Worm (Caenorhabditis elegans) whole organism, L4 larva: ENCODE results near the gene F47B8.4.

Experiments
- D1046.2 ChIP-seq: fragments of 200-800 bp; sonication (Bioruptor generic); IDR thresholded peaks from 2 replicates; pipeline ENCODE4 v1.3.6; 2022; ENCODE audit warnings: missing genetic modification characterization, missing compliant biosample characterization
- R02D3.7 ChIP-seq: fragments of 150-350 bp; sonication (generic microtip); optimal IDR thresholded peaks from 3 replicates; lab custom pipeline; 2014; ENCODE audit warnings: missing biosample characterization, missing genetic modification characterization
- T26A8.4 ChIP-seq: fragments of 200-800 bp; sonication (Bioruptor generic); IDR thresholded peaks from 2 replicates; pipeline ENCODE4 v1.3.6; 2022; ENCODE audit warnings: missing genetic modification characterization, missing compliant biosample characterization
- Y48G9A.11 ChIP-seq: fragments of 200-800 bp; sonication (Bioruptor generic); IDR thresholded peaks from 2 replicates; pipeline ENCODE4 v1.3.6; 2022; ENCODE audit warnings: missing genetic modification reagents, missing genetic modification characterization, missing compliant biosample characterization
- Y75B8A.6 ChIP-seq: fragments of 200-800 bp; sonication (Bioruptor generic); IDR thresholded peaks from 2 replicates; pipeline ENCODE4 v1.3.6; 2022; ENCODE audit warnings: missing genetic modification reagents, missing genetic modification characterization, missing compliant biosample characterization
- ZK337.2 ChIP-seq: fragments of 200-800 bp; sonication (Bioruptor generic); IDR thresholded peaks from 2 replicates; pipeline ENCODE4 v1.3.6; 2022; ENCODE audit warnings: missing genetic modification reagents, missing genetic modification characterization, missing compliant biosample characterization
- ceh-28 ChIP-seq: fragments of 150-350 bp; optimal IDR thresholded peaks from 2 replicates; lab custom pipeline; 2014; ENCODE audit warnings: missing biosample characterization, missing genetic modification reagents, missing genetic modification characterization
- ceh-32 ChIP-seq: sonication (generic microtip); optimal IDR thresholded peaks from 2 replicates; lab custom pipeline; 2016; ENCODE audit warnings: mild to moderate bottlenecking, missing genetic modification characterization, missing compliant biosample characterization; ENCODE audit not compliant: poor library complexity
- ceh-44 ChIP-seq: fragments of 200-800 bp; sonication (Bioruptor generic); IDR thresholded peaks from 2 replicates; pipeline ENCODE4 v1.3.6; 2022; ENCODE audit warnings: missing genetic modification reagents, missing genetic modification characterization, missing compliant biosample characterization
- ceh-62 ChIP-seq: sonication (generic microtip); optimal IDR thresholded peaks from 2 replicates; lab custom pipeline; 2017; ENCODE audit warnings: missing biosample characterization, missing genetic modification characterization
- ceh-82 ChIP-seq: sonication (generic microtip); optimal IDR thresholded peaks from 2 replicates; lab custom pipeline; 2017; ENCODE audit warnings: missing biosample characterization, missing genetic modification characterization
- daf-8 ChIP-seq: fragments of 200-800 bp; sonication (Bioruptor generic); IDR thresholded peaks from 2 replicates; pipeline ENCODE4 v1.3.6; 2022; ENCODE audit warnings: missing genetic modification characterization, missing compliant biosample characterization
- dmd-8 ChIP-seq: fragments of 200-800 bp; sonication (Bioruptor generic); IDR thresholded peaks from 2 replicates; pipeline ENCODE4 v1.3.6; 2022; ENCODE audit warnings: missing genetic modification characterization, missing compliant biosample characterization
- dmd-9 ChIP-seq: fragments of 200-800 bp; sonication (Bioruptor generic); IDR thresholded peaks from 2 replicates; pipeline ENCODE4 v1.3.6; 2022; ENCODE audit warnings: missing genetic modification reagents, missing genetic modification characterization, missing compliant biosample characterization
- duxl-1 ChIP-seq: sonication (generic microtip); optimal IDR thresholded peaks from 2 replicates; lab custom pipeline; 2016; ENCODE audit warnings: mild to moderate bottlenecking, missing genetic modification characterization, moderate library complexity, missing compliant biosample characterization; ENCODE audit not compliant: poor library complexity
- egl-27 ChIP-seq: sonication (generic microtip); optimal IDR thresholded peaks from 3 replicates; lab custom pipeline; 2017; ENCODE audit warnings: missing biosample characterization, missing genetic modification reagents, missing genetic modification characterization
- egl-43 ChIP-seq: fragments of 200-800 bp; sonication (Bioruptor generic); IDR thresholded peaks from 2 replicates; pipeline ENCODE4 v1.3.6; 2022; ENCODE audit warnings: missing genetic modification reagents, missing genetic modification characterization, missing compliant biosample characterization
- fkh-10 ChIP-seq: fragments of 150-350 bp; optimal IDR thresholded peaks from 2 replicates; lab custom pipeline; 2014; ENCODE audit warnings: missing biosample characterization, missing genetic modification reagents, missing genetic modification characterization
- fos-1 ChIP-seq: fragments of 150-350 bp; optimal IDR thresholded peaks from 2 replicates; lab custom pipeline; 2014; ENCODE audit warnings: missing biosample characterization, missing genetic modification characterization
- hif-1 ChIP-seq, 2 experiments: sonication (generic microtip); optimal IDR thresholded peaks; 2 replicates each; lab custom pipeline; 2016 to 2017; ENCODE audit warnings: missing compliant biosample characterization in 2 of 2, missing genetic modification characterization in 2 of 2, missing genetic modification reagents in 2 of 2, missing genotype in 2 of 2, mild to moderate bottlenecking in 1 of 2
- hmg-1.1 ChIP-seq: fragments of 200-800 bp; sonication (Bioruptor generic); IDR thresholded peaks from 2 replicates; pipeline ENCODE4 v1.3.6; 2022; ENCODE audit warnings: missing genetic modification reagents, missing genetic modification characterization, missing compliant biosample characterization
- jun-1 ChIP-seq: fragments of 150-350 bp; optimal IDR thresholded peaks from 2 replicates; lab custom pipeline; 2014; ENCODE audit warnings: missing biosample characterization, missing genetic modification reagents, missing genetic modification characterization
- lim-7 ChIP-seq: fragments of 200-800 bp; sonication (Bioruptor generic); IDR thresholded peaks from 2 replicates; pipeline ENCODE4 v1.3.6; 2022; ENCODE audit warnings: missing genetic modification characterization, missing compliant biosample characterization
- lin-39 ChIP-seq: fragments of 150-350 bp; optimal IDR thresholded peaks from 2 replicates; lab custom pipeline; 2014; ENCODE audit warnings: missing biosample characterization, missing genetic modification reagents, missing genetic modification characterization
- mep-1 ChIP-seq: fragments of 150-350 bp; sonication (generic microtip); optimal IDR thresholded peaks from 3 replicates; lab custom pipeline; 2014; ENCODE audit warnings: missing biosample characterization, missing genetic modification characterization
- mxl-3 ChIP-seq: fragments of 200-800 bp; sonication (Bioruptor generic); optimal IDR thresholded peaks from 2 replicates; lab custom pipeline; 2018; ENCODE audit warnings: mild to moderate bottlenecking, missing genetic modification characterization, missing compliant biosample characterization
- nhr-10 ChIP-seq: fragments of 150-350 bp; optimal IDR thresholded peaks from 2 replicates; lab custom pipeline; 2014; ENCODE audit warnings: missing biosample characterization, missing genetic modification characterization
- nhr-41 ChIP-seq: fragments of 200-800 bp; sonication (Bioruptor generic); IDR thresholded peaks from 2 replicates; pipeline ENCODE4 v1.3.6; 2022; ENCODE audit warnings: missing genetic modification reagents, missing genetic modification characterization, missing compliant biosample characterization
- nhr-48 ChIP-seq: sonication (generic microtip); optimal IDR thresholded peaks from 2 replicates; lab custom pipeline; 2016; ENCODE audit warnings: mild to moderate bottlenecking, missing genetic modification characterization, missing compliant biosample characterization
- nhr-77 ChIP-seq: fragments of 150-350 bp; optimal IDR thresholded peaks from 2 replicates; lab custom pipeline; 2014; ENCODE audit warnings: missing biosample characterization, missing genetic modification characterization
- rbr-2 ChIP-seq: sonication (generic microtip); optimal IDR thresholded peaks from 2 replicates; lab custom pipeline; 2016; ENCODE audit warnings: missing genotype, missing genetic modification characterization, missing compliant biosample characterization
- sdz-12 ChIP-seq: fragments of 200-800 bp; sonication (Bioruptor generic); optimal IDR thresholded peaks from 2 replicates; lab custom pipeline; 2018; ENCODE audit warnings: mild to moderate bottlenecking, missing genetic modification characterization, missing compliant biosample characterization
- snpc-1.2 ChIP-seq: fragments of 200-800 bp; sonication (Bioruptor generic); IDR thresholded peaks from 2 replicates; pipeline ENCODE4 v1.3.6; 2022; ENCODE audit warnings: missing genetic modification reagents, missing genetic modification characterization, missing compliant biosample characterization
- snpc-4 ChIP-seq: fragments of 150-350 bp; optimal IDR thresholded peaks from 2 replicates; lab custom pipeline; 2014; ENCODE audit warnings: missing biosample characterization, missing genetic modification characterization
- spr-3 ChIP-seq: fragments of 200-800 bp; sonication (Bioruptor generic); optimal IDR thresholded peaks from 2 replicates; lab custom pipeline; 2018; ENCODE audit warnings: mild to moderate bottlenecking, missing genetic modification characterization, missing compliant biosample characterization
- tag-97 ChIP-seq: fragments of 200-800 bp; sonication (Bioruptor generic); IDR thresholded peaks from 2 replicates; pipeline ENCODE4 v1.3.6; 2022; ENCODE audit warnings: missing genetic modification characterization, missing compliant biosample characterization
- tra-1 ChIP-seq: fragments of 200-800 bp; sonication (Bioruptor generic); IDR thresholded peaks from 2 replicates; pipeline ENCODE4 v1.3.6; 2022; ENCODE audit warnings: missing genetic modification reagents, missing genetic modification characterization, missing compliant biosample characterization
- unc-39 ChIP-seq: sonication (generic microtip); optimal IDR thresholded peaks from 2 replicates; lab custom pipeline; 2017; ENCODE audit warnings: missing biosample characterization, missing genetic modification characterization
- unc-62 ChIP-seq, 3 experiments: fragments of 150-350 bp in 1 of 3; sonication (generic microtip); optimal IDR thresholded peaks in 2 of 3; peaks in 1 of 3; 1 replicate in 1 of 3; 2 replicates in 2 of 3; lab custom pipeline; 2014 to 2017; ENCODE audit warnings: missing biosample characterization in 3 of 3, missing genetic modification characterization in 3 of 3, missing genetic modification reagents in 3 of 3, missing genotype in 1 of 3
- vab-7 ChIP-seq: fragments of 200-800 bp; sonication (Bioruptor generic); IDR thresholded peaks from 2 replicates; pipeline ENCODE4 v1.3.6; 2022; ENCODE audit warnings: missing genetic modification reagents, missing genetic modification characterization, missing compliant biosample characterization
- zag-1 ChIP-seq: fragments of 150-350 bp; optimal IDR thresholded peaks from 2 replicates; lab custom pipeline; 2014; ENCODE audit warnings: missing biosample characterization, missing genetic modification characterization
- zip-11 ChIP-seq: fragments of 200-800 bp; sonication (Bioruptor generic); IDR thresholded peaks from 2 replicates; pipeline ENCODE4 v1.3.6; 2022; ENCODE audit warnings: missing genetic modification characterization, missing compliant biosample characterization
- ztf-11 ChIP-seq: fragments of 150-350 bp; optimal IDR thresholded peaks from 2 replicates; lab custom pipeline; 2014; ENCODE audit warnings: missing biosample characterization, missing genetic modification characterization

Gene F47B8.4

DNA sequence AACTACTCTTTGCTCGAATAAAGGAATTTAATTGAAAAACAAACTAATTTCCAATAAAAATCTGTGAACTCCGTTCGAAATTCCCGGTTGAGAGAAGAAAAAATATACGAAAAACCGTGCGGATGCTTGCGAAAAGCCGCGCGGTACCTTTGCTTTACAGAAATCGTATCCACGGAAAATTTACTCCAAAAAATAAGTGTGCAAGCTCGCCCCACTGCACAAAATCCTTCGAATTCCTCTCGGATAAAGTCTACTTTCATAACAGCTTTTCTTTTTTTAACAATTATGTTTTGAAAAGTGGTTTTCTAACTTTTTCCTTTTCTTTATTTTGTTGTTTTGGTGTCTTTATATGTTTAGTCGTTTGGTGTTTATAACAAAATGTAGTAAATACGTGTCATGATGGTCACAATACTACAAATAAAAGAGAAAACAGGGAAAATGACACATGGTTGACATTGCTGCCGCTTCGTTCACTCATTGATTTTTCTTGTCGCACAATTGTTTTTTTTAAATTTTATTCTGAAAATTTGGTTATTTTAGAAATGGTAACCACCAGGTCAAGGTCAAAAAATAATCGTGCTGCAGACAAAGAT lies 22.9 kb upstream of the F47B8.4 start, which contains the start of gene cept-2 (continued):
- TF ChIP-seq fos-1 (no peak), spr-3 (no peak), R02D3.7 (tag; lab: Kevin White, UChicago) (no peak), ceh-32 (tag; lab: Kevin White, UChicago) (no peak), nhr-77 (tag; lab: Kevin White, UChicago) (peak; percentile 95), Y48G9A.11 (no peak), lin-39 (tag; lab: Kevin White, UChicago) (no peak), rbr-2 (peak; percentile 94), nhr-41 (GFP tag; lab: Robert Waterston, UW) (no peak), nhr-48 (tag; lab: Kevin White, UChicago) (no peak), snpc-4 (peak; percentile 64), T26A8.4 (peak; percentile 82), ceh-62 (tag; lab: Kevin White, UChicago) (no peak), egl-27 (tag; lab: Kevin White, UChicago) (no peak), ceh-28 (tag; lab: Kevin White, UChicago) (no peak), D1046.2 (GFP tag; lab: Robert Waterston, UW) (0 out of 2 replicates have a peak, but pooled peaks have one; percentile 23), zag-1 (tag; lab: Kevin White, UChicago) (no peak), tag-97 (GFP tag; lab: Robert Waterston, UW) (no peak), tra-1 (GFP tag; lab: Robert Waterston, UW) (peak; percentile 48; the same call in 1 of the 2 replicates), Y75B8A.6 (GFP tag; lab: Robert Waterston, UW) (no peak), egl-43 (peak; percentile 62; the same call in 1 of the 2 replicates), fkh-10 (GFP tag; lab: Kevin White, UChicago) (peak; percentile 94), mep-1 (tag; lab: Kevin White, UChicago) (no peak), daf-8 (GFP tag; lab: Robert Waterston, UW) (no peak), hif-1 (tag; optimal IDR thresholded peaks at IDR 0.05; lab: Kevin White, UChicago) (peak in 1 of 2 experiments; percentile 85), ZK337.2 (GFP tag; lab: Robert Waterston, UW) (peak; percentile 70; the same call in 1 of the 2 replicates), sdz-12 (GFP tag; lab: Kevin White, UChicago) (no peak), ztf-11 (no peak), duxl-1 (tag; lab: Kevin White, UChicago) (peak; percentile 92), snpc-1.2 (GFP tag; lab: Robert Waterston, UW) (peak; percentile 58; the same call in 1 of the 2 replicates), unc-62 (GFP tag; optimal IDR thresholded peaks at IDR 0.05 in 1 of 2; lab: Kevin White, UChicago) (no peak), unc-62 (tag; optimal IDR thresholded peaks at IDR 0.05; lab: Kevin White, UChicago) (no peak), dmd-8 (GFP tag; lab: Robert Waterston, UW) (no peak), lim-7 (GFP tag; lab: Robert Waterston, UW) (no peak), hmg-1.1 (peak; percentile 85), jun-1 (tag; lab: Kevin White, UChicago) (no peak), zip-11 (GFP tag; lab: Robert Waterston, UW) (no peak), dmd-9 (GFP tag; lab: Robert Waterston, UW) (peak; percentile 81)
- TF ChIP-seq, all 104 proteins: peak for 47

- peak in 1 of 2 experiments; percentile 79 for TF ChIP-seq unc-62 (GFP tag; optimal IDR thresholded peaks at IDR 0.05 in 1 of 2; lab: Kevin White, UChicago)
- TF ChIP-seq unc-62 (tag; optimal IDR thresholded peaks at IDR 0.05; lab: Kevin White, UChicago), result no peak
- no peak for TF ChIP-seq daf-8 (GFP tag; lab: Robert Waterston, UW)
Observed at ce11 chrV:14341672-14342071, 17.2 kb upstream of the F47B8.4 start, which contains the start of gene F47B8.10. TSS of gene F47B8.10 (plus strand) at chrV:14341972.

- no peak for TF ChIP-seq mxl-3 (GFP tag; lab: Kevin White, UChicago)
- TF ChIP-seq fos-1, result no peak
- no peak for TF ChIP-seq ceh-82
- no peak for TF ChIP-seq sdz-12 (GFP tag; lab: Kevin White, UChicago)
- no peak for TF ChIP-seq vab-7 (GFP tag; lab: Robert Waterston, UW)
- no peak for TF ChIP-seq unc-62 (GFP tag; optimal IDR thresholded peaks at IDR 0.05 in 1 of 2; lab: Kevin White, UChicago)
- TF ChIP-seq unc-62 (tag; optimal IDR thresholded peaks at IDR 0.05; lab: Kevin White, UChicago), result no peak
- no peak for TF ChIP-seq unc-39 (tag; lab: Kevin White, UChicago)
- no peak for TF ChIP-seq daf-8 (GFP tag; lab: Robert Waterston, UW)
- no peak for TF ChIP-seq ceh-44 (GFP tag; lab: Robert Waterston, UW)
- TF ChIP-seq nhr-10, result no peak
- TF ChIP-seq T26A8.4, result no peak
Observed at ce11 chrV:14336655-14337054, 12.2 kb upstream of the F47B8.4 start, which contains the start of gene srm-6. TSS of gene srm-6 (plus strand) at chrV:14336955.
